Worm (Caenorhabditis elegans) whole organism, L2 larva: Measurements from ENCODE around the gene F14F3.5.

Experiments used
- C34F6.9 ChIP-seq: fragments of 150-350 bp; optimal IDR thresholded peaks from 2 replicates; lab custom pipeline; 2014; ENCODE audit warnings: missing biosample characterization, missing genetic modification characterization
- aly-2 ChIP-seq: fragments of 150-350 bp; optimal IDR thresholded peaks from 2 replicates; lab custom pipeline; 2014; ENCODE audit warnings: missing biosample characterization, missing genetic modification characterization
- dmd-4 ChIP-seq: sonication (generic microtip); optimal IDR thresholded peaks from 2 replicates; lab custom pipeline; 2017; ENCODE audit warnings: missing biosample characterization, missing genetic modification characterization
- elt-1 ChIP-seq: fragments of 150-350 bp; optimal IDR thresholded peaks from 2 replicates; lab custom pipeline; 2014; ENCODE audit warnings: missing biosample characterization, missing genetic modification characterization
- elt-3 ChIP-seq: sonication (generic microtip); optimal IDR thresholded peaks from 2 replicates; lab custom pipeline; 2017; ENCODE audit warnings: missing biosample characterization, missing genetic modification characterization
- mdl-1 ChIP-seq, 2 experiments: fragments of 150-350 bp in 1 of 2; sonication (generic microtip) in 1 of 2; optimal IDR thresholded peaks; 2 replicates each; lab custom pipeline; 2017; ENCODE audit warnings: missing biosample characterization in 2 of 2, missing genetic modification characterization in 2 of 2
- nhr-237 ChIP-seq: fragments of 150-350 bp; optimal IDR thresholded peaks from 2 replicates; lab custom pipeline; 2014; ENCODE audit warnings: missing biosample characterization, missing genetic modification characterization
- nhr-6 ChIP-seq: fragments of 150-350 bp; optimal IDR thresholded peaks from 2 replicates; lab custom pipeline; 2014; ENCODE audit warnings: missing biosample characterization, missing genetic modification characterization
- nhr-77 ChIP-seq: fragments of 150-350 bp; optimal IDR thresholded peaks from 2 replicates; lab custom pipeline; 2014; ENCODE audit warnings: missing biosample characterization, missing genetic modification characterization
- zag-1 ChIP-seq: fragments of 150-350 bp; optimal IDR thresholded peaks from 2 replicates; lab custom pipeline; 2014; ENCODE audit warnings: missing biosample characterization, missing genetic modification characterization
- ztf-4 ChIP-seq: fragments of 150-350 bp; optimal IDR thresholded peaks from 2 replicates; lab custom pipeline; 2014; ENCODE audit warnings: missing biosample characterization, missing genetic modification characterization

- no peak for TF ChIP-seq mdl-1 (tag; optimal IDR thresholded peaks at IDR 0.05; lab: Kevin White, UChicago)
- no peak for TF ChIP-seq C34F6.9
- no peak for TF ChIP-seq nhr-6
- no peak for TF ChIP-seq elt-3 (tag; lab: Kevin White, UChicago)
- TF ChIP-seq ztf-4 (tag; lab: Kevin White, UChicago), result no peak
- no peak for TF ChIP-seq dmd-4 (tag; lab: Kevin White, UChicago)
- no peak for TF ChIP-seq nhr-77 (tag; lab: Kevin White, UChicago)
- TF ChIP-seq nhr-237 (tag; lab: Kevin White, UChicago), result no peak
- no peak for TF ChIP-seq zag-1 (tag; lab: Kevin White, UChicago)
- TF ChIP-seq elt-1 (tag; lab: Kevin White, UChicago), result no peak
- no peak for TF ChIP-seq aly-2 (tag; lab: Kevin White, UChicago)
These were observed 38.0 kb downstream of the F14F3.5 start, which contains the start of gene C33D3.5 for ce11 chrX:10491044-10491443.
